Worm (Caenorhabditis elegans) whole organism, late embryonic: ENCODE measurements around the gene fbxl-2.

ENCODE experiments used
- F13H6.1 ChIP-seq: sonication (generic microtip); optimal IDR thresholded peaks from 2 replicates; lab custom pipeline; 2016; ENCODE audit warnings: missing genetic modification characterization, missing compliant biosample characterization
- fkh-10 ChIP-seq: fragments of 150-350 bp; optimal IDR thresholded peaks from 2 replicates; lab custom pipeline; 2014; ENCODE audit warnings: missing biosample characterization, missing genetic modification reagents, missing genetic modification characterization
- lim-6 ChIP-seq: sonication (generic microtip); optimal IDR thresholded peaks from 2 replicates; lab custom pipeline; 2016; ENCODE audit warnings: missing genetic modification characterization, missing compliant biosample characterization
- madf-2 ChIP-seq: sonication (generic microtip); optimal IDR thresholded peaks from 2 replicates; lab custom pipeline; 2017; ENCODE audit warnings: missing genetic modification characterization, missing compliant biosample characterization
- nhr-232 ChIP-seq: sonication (generic microtip); optimal IDR thresholded peaks from 2 replicates; lab custom pipeline; 2016; ENCODE audit warnings: missing genetic modification characterization, missing compliant biosample characterization
- pqm-1 ChIP-seq: sonication (generic microtip); optimal IDR thresholded peaks from 2 replicates; lab custom pipeline; 2016; ENCODE audit warnings: missing genetic modification characterization, missing compliant biosample characterization
- ref-2 ChIP-seq: sonication (generic microtip); optimal IDR thresholded peaks from 2 replicates; lab custom pipeline; 2016; ENCODE audit warnings: missing genetic modification characterization, missing compliant biosample characterization

DNA sequence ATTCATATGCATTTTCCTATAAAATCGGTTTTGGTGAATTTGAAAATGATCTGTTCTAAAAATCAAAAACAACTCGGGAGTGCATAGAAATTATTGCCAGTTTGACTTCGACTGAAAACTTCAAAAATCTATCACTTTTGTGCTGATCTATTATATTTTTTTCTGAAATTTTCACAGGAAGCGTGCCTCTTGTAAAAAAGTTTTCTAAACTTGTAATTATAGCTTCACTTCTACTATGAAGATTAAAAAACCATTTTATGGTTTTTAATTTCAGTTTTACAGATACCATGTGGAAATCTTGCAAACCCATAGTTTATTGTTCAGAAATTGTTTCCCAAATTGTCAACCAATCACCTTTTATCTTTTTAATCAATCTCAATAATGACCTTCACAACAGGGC, 23.0 kb upstream of the fbxl-2 start, which contains the start of gene F17C8.9:
- TF ChIP-seq nhr-232 (no peak), F13H6.1 (no peak), fkh-10 (no peak), ref-2 (tag; lab: Kevin White, UChicago) (no peak), pqm-1 (tag; lab: Kevin White, UChicago) (no peak), lim-6 (tag; lab: Kevin White, UChicago) (no peak), madf-2 (tag; lab: Kevin White, UChicago) (no peak)
